Worm (Caenorhabditis elegans): Measurements from ENCODE around the gene srx-113.

srx-113 gene

ce11 chrV:12586793-12587192 lies 45.2 kb downstream of the srx-113 start:
- TF ChIP-seq nhr-6 (tag; optimal IDR thresholded peaks at IDR 0.05) (no peak), unc-62 (GFP tag; optimal IDR thresholded peaks at IDR 0.05) (no peak), egl-27 (tag; optimal IDR thresholded peaks at IDR 0.05) (no peak), unc-55 (GFP tag; optimal IDR thresholded peaks at IDR 0.05) (no peak), elt-1 (tag; optimal IDR thresholded peaks at IDR 0.05) (no peak)

ce11 chrV:12584771-12585170 lies 47.2 kb downstream of the srx-113 start:
- TF ChIP-seq gmeb-1 (tag; optimal IDR thresholded peaks at IDR 0.05), result no peak
- TF ChIP-seq unc-39 (tag; optimal IDR thresholded peaks at IDR 0.05), result no peak
- TF ChIP-seq unc-62 (GFP tag; optimal IDR thresholded peaks at IDR 0.05), result no peak
- TF ChIP-seq elt-3 (tag; optimal IDR thresholded peaks at IDR 0.05), result no peak
- no peak for TF ChIP-seq ZK546.5 (tag; optimal IDR thresholded peaks at IDR 0.05)
- TF ChIP-seq alr-1 (tag; optimal IDR thresholded peaks at IDR 0.05), result no peak
- no peak for TF ChIP-seq blmp-1 (tag; optimal IDR thresholded peaks at IDR 0.05; ENCODE audit: insufficient read depth)
- TF ChIP-seq lin-11 (tag; optimal IDR thresholded peaks at IDR 0.05), result peak; percentile 10
- TF ChIP-seq mab-5 (tag; optimal IDR thresholded peaks at IDR 0.05), result no peak
- peak; percentile 14 for TF ChIP-seq crh-2 (tag; optimal IDR thresholded peaks at IDR 0.05)
- TF ChIP-seq nhr-12 (tag; optimal IDR thresholded peaks at IDR 0.05), result no peak

- TF ChIP-seq dmd-4 (tag; optimal IDR thresholded peaks at IDR 0.05), result no peak
- TF ChIP-seq unc-55 (GFP tag; optimal IDR thresholded peaks at IDR 0.05), result peak; percentile 58
- TF ChIP-seq peb-1 (tag; optimal IDR thresholded peaks at IDR 0.05), result no peak
Measured at ce11 chrV:12583421-12583820, 48.5 kb downstream of the srx-113 start.
